Worm (Caenorhabditis elegans) whole organism, L4 larva: ENCODE results near the gene sre-24.

ENCODE experiments used
- aly-2 ChIP-seq: sonication (generic microtip); optimal IDR thresholded peaks from 2 replicates; lab custom pipeline; 2018; ENCODE audit warnings: missing biosample characterization, missing genetic modification characterization
- ama-1 ChIP-seq: fragments of 150-350 bp; optimal IDR thresholded peaks from 2 replicates; lab custom pipeline; 2014; ENCODE audit warnings: inconsistent platforms, mixed read lengths
- dmd-8 ChIP-seq: fragments of 200-800 bp; sonication (Bioruptor generic); IDR thresholded peaks from 2 replicates; pipeline ENCODE4 v1.3.6; 2022; ENCODE audit warnings: missing genetic modification characterization, missing compliant biosample characterization
- dpl-1 ChIP-seq: fragments of 150-350 bp; optimal IDR thresholded peaks from 2 replicates; lab custom pipeline; 2014; ENCODE audit warnings: missing biosample characterization, missing genetic modification reagents, missing genetic modification characterization
- mxl-3 ChIP-seq: fragments of 200-800 bp; sonication (Bioruptor generic); optimal IDR thresholded peaks from 2 replicates; lab custom pipeline; 2018; ENCODE audit warnings: mild to moderate bottlenecking, missing genetic modification characterization, missing compliant biosample characterization
- nhr-237 ChIP-seq: sonication (generic microtip); optimal IDR thresholded peaks from 2 replicates; lab custom pipeline; 2017; ENCODE audit warnings: missing biosample characterization, missing genetic modification characterization
- nhr-41 ChIP-seq: fragments of 200-800 bp; sonication (Bioruptor generic); IDR thresholded peaks from 2 replicates; pipeline ENCODE4 v1.3.6; 2022; ENCODE audit warnings: missing genetic modification reagents, missing genetic modification characterization, missing compliant biosample characterization
- php-3 ChIP-seq: fragments of 200-800 bp; sonication (Bioruptor generic); IDR thresholded peaks from 2 replicates; pipeline ENCODE4 v1.3.6; 2022; ENCODE audit warnings: missing genetic modification reagents, missing genetic modification characterization, missing compliant biosample characterization
- pqm-1 ChIP-seq: sonication (generic microtip); optimal IDR thresholded peaks from 2 replicates; lab custom pipeline; 2017; ENCODE audit warnings: missing biosample characterization, missing genetic modification characterization
- unc-39 ChIP-seq: sonication (generic microtip); optimal IDR thresholded peaks from 2 replicates; lab custom pipeline; 2017; ENCODE audit warnings: missing biosample characterization, missing genetic modification characterization
- ztf-11 ChIP-seq: fragments of 150-350 bp; optimal IDR thresholded peaks from 2 replicates; lab custom pipeline; 2014; ENCODE audit warnings: missing biosample characterization, missing genetic modification characterization
- ztf-7 ChIP-seq: fragments of 150-350 bp; optimal IDR thresholded peaks from 2 replicates; lab custom pipeline; 2014; ENCODE audit warnings: missing biosample characterization, missing genetic modification characterization

DNA sequence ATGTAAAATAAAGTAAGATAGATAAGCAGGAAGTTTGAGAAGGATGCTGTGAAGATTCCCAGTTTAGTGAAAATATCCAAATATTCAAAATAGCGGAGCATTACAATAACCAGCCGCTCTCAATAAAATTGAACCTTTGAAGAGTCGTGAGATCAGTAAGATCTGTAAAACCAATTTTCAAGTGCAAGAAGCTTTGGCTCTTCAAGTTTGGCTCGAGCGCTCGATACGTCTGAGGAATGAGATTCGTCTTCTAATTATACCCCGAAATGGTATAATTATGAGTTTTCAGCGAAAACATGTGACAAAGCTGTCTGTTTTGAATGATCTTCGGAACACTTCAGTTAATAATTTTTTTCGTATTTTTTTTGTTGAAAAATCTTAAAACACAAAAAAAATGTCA, 15.4 kb downstream of the sre-24 start, which contains the start of gene str-46:
- TF ChIP-seq unc-39 (tag; lab: Kevin White, UChicago): no peak
- TF ChIP-seq ama-1: no peak
- TF ChIP-seq nhr-237 (tag; lab: Kevin White, UChicago): no peak
- no peak for TF ChIP-seq aly-2
- TF ChIP-seq nhr-41 (GFP tag; lab: Robert Waterston, UW): no peak
- TF ChIP-seq ztf-11 (tag; lab: Kevin White, UChicago): no peak
- no peak for TF ChIP-seq pqm-1 (tag; lab: Kevin White, UChicago)
- TF ChIP-seq mxl-3 (GFP tag; lab: Kevin White, UChicago): no peak
- TF ChIP-seq php-3 (GFP tag; lab: Robert Waterston, UW): no peak
- no peak for TF ChIP-seq dpl-1 (GFP tag; lab: Kevin White, UChicago)
- no peak for TF ChIP-seq ztf-7
- TF ChIP-seq dmd-8 (GFP tag; lab: Robert Waterston, UW): no peak
